Worm (Caenorhabditis elegans) whole organism, L2 larva: ENCODE measurements around the gene srab-11.

Experiments used
- elt-1 ChIP-seq: fragments of 150-350 bp; optimal IDR thresholded peaks from 2 replicates; lab custom pipeline; 2014; ENCODE audit warnings: missing biosample characterization, missing genetic modification characterization
- snpc-4 ChIP-seq: fragments of 150-350 bp; optimal IDR thresholded peaks from 2 replicates; lab custom pipeline; 2014; ENCODE audit warnings: missing biosample characterization, missing genetic modification characterization

- TF ChIP-seq elt-1 (tag; lab: Kevin White, UChicago) (no peak), snpc-4 (tag; lab: Kevin White, UChicago) (no peak)
Measured at ce11 chrV:3106785-3107184, 40.0 kb downstream of the srab-11 start.
